Worm (Caenorhabditis elegans) whole organism, mixed stage, embryonic: Measurements from ENCODE around the gene jmjd-3.1.
"Not testable (repeated sequence)": the region's sequence is repeated elsewhere in the genome, so short reads cannot be mapped to it uniquely, and the experiment has no call there.

Experiments
- ces-1 ChIP-seq: fragments of 150-350 bp; optimal IDR thresholded peaks from 2 replicates; lab custom pipeline; 2014; ENCODE audit warnings: missing biosample characterization, missing genetic modification reagents, missing genetic modification characterization
- elt-1 ChIP-seq: sonication (generic microtip); optimal IDR thresholded peaks from 2 replicates; lab custom pipeline; 2017; ENCODE audit warnings: missing genetic modification characterization, mild to moderate bottlenecking, missing compliant biosample characterization, antibody characterized with exemption, moderate library complexity, borderline replicate concordance; ENCODE audit not compliant: insufficient read depth
- hlh-1 ChIP-seq: fragments of 150-350 bp; optimal IDR thresholded peaks from 2 replicates; lab custom pipeline; 2014; ENCODE audit warnings: missing biosample characterization, missing genetic modification reagents, missing genetic modification characterization
- lin-13 ChIP-seq: fragments of 150-350 bp; optimal IDR thresholded peaks from 2 replicates; lab custom pipeline; 2014; ENCODE audit warnings: missing biosample characterization, missing genetic modification characterization
- mep-1 ChIP-seq: fragments of 150-350 bp; optimal IDR thresholded peaks from 2 replicates; lab custom pipeline; 2017; ENCODE audit warnings: missing biosample characterization, missing genetic modification reagents, missing genetic modification characterization, inconsistent platforms
- mls-2 ChIP-seq: sonication (generic microtip); optimal IDR thresholded peaks from 2 replicates; lab custom pipeline; 2016; ENCODE audit warnings: mild to moderate bottlenecking, missing genetic modification characterization, moderate library complexity, missing compliant biosample characterization
- snpc-4 ChIP-seq: fragments of 150-350 bp; optimal IDR thresholded peaks from 2 replicates; lab custom pipeline; 2014; ENCODE audit warnings: missing biosample characterization, missing genetic modification characterization

- not testable (repeated sequence) for TF ChIP-seq snpc-4 (tag; lab: Kevin White, UChicago); hlh-1 (tag; lab: Kevin White, UChicago); ces-1; lin-13 (tag; lab: Kevin White, UChicago); elt-1 (tag; lab: Kevin White, UChicago); mep-1 (tag; lab: Kevin White, UChicago); mls-2 (tag; lab: Kevin White, UChicago)
These were observed 35.8 kb upstream of the jmjd-3.1 start, which contains the start of gene nspc-1 for ce11 chrX:8535006-8535405.
